Fruit fly (Drosophila melanogaster) whole organism, embryonic: Measurements from ENCODE around the gene Synd.

Source experiments
- Abd-B ChIP-seq: fragments of 200-800 bp; sonication (Bioruptor generic); optimal IDR thresholded peaks from 2 replicates; lab custom pipeline; 2018; ENCODE audit warnings: missing biosample characterization, mild to moderate bottlenecking, missing genetic modification characterization, moderate library complexity
- Atf6 ChIP-seq: fragments of 200-800 bp; sonication (Bioruptor generic); IDR thresholded peaks from 2 replicates; pipeline ENCODE4 v1.3.6; 2022; ENCODE audit warnings: missing biosample characterization, missing genetic modification characterization
- Awh ChIP-seq: fragments of 200-800 bp; sonication (Bioruptor generic); IDR thresholded peaks from 2 replicates; pipeline ENCODE4, ENCODE4 v1.3.6; 2022; ENCODE audit warnings: missing biosample characterization, missing genetic modification characterization
- B-H1 ChIP-seq: fragments of 200-800 bp; sonication (Bioruptor generic); IDR thresholded peaks from 3 replicates; pipeline ENCODE4 v1.3.6; 2022; ENCODE audit warnings: missing biosample characterization, missing genetic modification characterization
- BtbVII ChIP-seq: fragments of 200-800 bp; sonication (Bioruptor generic); optimal IDR thresholded peaks from 3 replicates; lab custom pipeline; 2017; ENCODE audit warnings: missing biosample characterization, mild to moderate bottlenecking, missing genetic modification characterization
- CG10147 ChIP-seq: fragments of 200-800 bp; sonication (Bioruptor generic); optimal IDR thresholded peaks from 2 replicates; lab custom pipeline; 2019; ENCODE audit warnings: missing biosample characterization, mild to moderate bottlenecking, missing genetic modification characterization, moderate library complexity
- CG10321 ChIP-seq: fragments of 200-800 bp; sonication (Bioruptor generic); IDR thresholded peaks from 2 replicates; pipeline ENCODE4 v1.3.6; 2022; ENCODE audit warnings: missing biosample characterization, missing genetic modification characterization
- CG10462 ChIP-seq: fragments of 200-800 bp; sonication (Bioruptor generic); optimal IDR thresholded peaks from 2 replicates; lab custom pipeline; 2016; ENCODE audit warnings: missing biosample characterization, missing genetic modification characterization
- CG10565 ChIP-seq: fragments of 200-800 bp; sonication (Bioruptor generic); optimal IDR thresholded peaks from 3 replicates; lab custom pipeline; 2016; ENCODE audit warnings: missing biosample characterization, mild to moderate bottlenecking, missing genetic modification characterization
- CG11085 ChIP-seq: fragments of 200-800 bp; sonication (Bioruptor generic); IDR thresholded peaks from 2 replicates; pipeline ENCODE4 v1.3.6; 2022; ENCODE audit warnings: missing biosample characterization, missing genetic modification characterization
- CG12071 ChIP-seq: fragments of 200-800 bp; sonication (Bioruptor generic); optimal IDR thresholded peaks from 3 replicates; lab custom pipeline; 2018; ENCODE audit warnings: missing biosample characterization, mild to moderate bottlenecking, missing genetic modification characterization
- CG12155 ChIP-seq: fragments of 200-800 bp; sonication (Bioruptor generic); optimal IDR thresholded peaks from 3 replicates; lab custom pipeline; 2016; ENCODE audit warnings: missing biosample characterization, missing genetic modification characterization
- CG15073 ChIP-seq: fragments of 200-800 bp; sonication (Bioruptor generic); optimal IDR thresholded peaks from 2 replicates; lab custom pipeline; 2016; ENCODE audit warnings: missing biosample characterization, missing genetic modification characterization
- CG1602 ChIP-seq: fragments of 200-800 bp; sonication (Bioruptor generic); optimal IDR thresholded peaks from 3 replicates; lab custom pipeline; 2016; ENCODE audit warnings: missing biosample characterization, missing genetic modification characterization
- CG16863 ChIP-seq: fragments of 200-800 bp; sonication (Bioruptor generic); optimal IDR thresholded peaks from 3 replicates; lab custom pipeline; 2016; ENCODE audit warnings: missing biosample characterization, missing genetic modification characterization
- CG18476 ChIP-seq: fragments of 200-800 bp; sonication (Bioruptor generic); optimal IDR thresholded peaks from 2 replicates; lab custom pipeline; 2016; ENCODE audit warnings: missing biosample characterization, mild to moderate bottlenecking, missing genetic modification characterization
- CG18599 ChIP-seq: fragments of 200-800 bp; sonication (Bioruptor generic); optimal IDR thresholded peaks from 3 replicates; lab custom pipeline; 2017; ENCODE audit warnings: missing biosample characterization, missing genetic modification characterization, mild to moderate bottlenecking, moderate library complexity, missing genetic modification reagents
- CG2129 ChIP-seq: fragments of 200-800 bp; sonication (Bioruptor generic); IDR thresholded peaks from 2 replicates; pipeline ENCODE4 v1.3.6; 2022; ENCODE audit warnings: missing biosample characterization, missing genetic modification characterization; ENCODE audit not compliant: partially characterized antibody
- CG3163 ChIP-seq: fragments of 200-800 bp; sonication (Bioruptor generic); optimal IDR thresholded peaks from 3 replicates; lab custom pipeline; 2016; ENCODE audit warnings: missing biosample characterization, missing genetic modification characterization
- CG32772 ChIP-seq: fragments of 200-800 bp; sonication (Bioruptor generic); IDR thresholded peaks from 2 replicates; pipeline ENCODE4 v1.3.6; 2022; ENCODE audit warnings: missing biosample characterization, missing genetic modification characterization
- CG33213 ChIP-seq: fragments of 200-800 bp; sonication (Bioruptor generic); optimal IDR thresholded peaks from 3 replicates; lab custom pipeline; 2016; ENCODE audit warnings: missing biosample characterization, missing genetic modification characterization
- CG3726 ChIP-seq: fragments of 200-800 bp; sonication (Bioruptor generic); IDR thresholded peaks from 3 replicates; pipeline ENCODE4, ENCODE4 v1.3.6; 2022; ENCODE audit warnings: missing biosample characterization, missing genetic modification characterization
- CG3838 ChIP-seq: fragments of 200-800 bp; sonication (Bioruptor generic); optimal IDR thresholded peaks from 3 replicates; lab custom pipeline; 2016; ENCODE audit warnings: missing biosample characterization, missing genetic modification characterization
- CG6791 ChIP-seq: fragments of 200-800 bp; sonication (Bioruptor generic); IDR thresholded peaks from 3 replicates; pipeline ENCODE4 v1.3.6; 2022; ENCODE audit warnings: missing biosample characterization, missing genetic modification characterization; ENCODE audit not compliant: partially characterized antibody
- CG7745 ChIP-seq: fragments of 200-800 bp; sonication (Bioruptor generic); optimal IDR thresholded peaks from 2 replicates; lab custom pipeline; 2018; ENCODE audit warnings: missing biosample characterization, mild to moderate bottlenecking, missing genetic modification characterization, moderate library complexity
- Dbx ChIP-seq: fragments of 200-800 bp; sonication (Bioruptor generic); IDR thresholded peaks from 3 replicates; pipeline ENCODE4 v1.3.6; 2022; ENCODE audit warnings: missing biosample characterization, missing genetic modification characterization
- Dll ChIP-seq: fragments of 200-800 bp; sonication (Bioruptor generic); IDR thresholded peaks from 4 replicates; pipeline ENCODE4 v1.3.6; 2022; ENCODE audit warnings: missing biosample characterization, missing genetic modification characterization; ENCODE audit not compliant: partially characterized antibody
- Ets65A ChIP-seq: fragments of 200-800 bp; sonication (Bioruptor generic); peaks from one replicate; lab custom pipeline; 2016; ENCODE audit warnings: missing biosample characterization, missing genetic modification characterization
- Mad ChIP-seq: fragments of 200-800 bp; sonication (Bioruptor generic); optimal IDR thresholded peaks from 2 replicates; lab custom pipeline; 2016; ENCODE audit warnings: missing biosample characterization, missing genetic modification characterization
- Myb ChIP-seq: fragments of 200-800 bp; sonication (Bioruptor generic); optimal IDR thresholded peaks from 2 replicates; lab custom pipeline; 2016; ENCODE audit warnings: missing biosample characterization, missing genetic modification characterization
- NFAT ChIP-seq: fragments of 200-800 bp; sonication (Bioruptor generic); IDR thresholded peaks from 2 replicates; pipeline ENCODE4 v1.3.6; 2022; ENCODE audit warnings: missing biosample characterization, missing genetic modification characterization
- NK7.1 ChIP-seq: fragments of 200-800 bp; sonication (Bioruptor generic); optimal IDR thresholded peaks from 3 replicates; lab custom pipeline; 2016; ENCODE audit warnings: missing biosample characterization, missing genetic modification characterization
- Nf-YC ChIP-seq: fragments of 200-800 bp; optimal IDR thresholded peaks from 3 replicates; lab custom pipeline; 2019; ENCODE audit warnings: missing biosample characterization, mild to moderate bottlenecking, missing genetic modification characterization, moderate library complexity
- Oaz ChIP-seq: fragments of 200-800 bp; sonication (Bioruptor generic); IDR thresholded peaks from 2 replicates; pipeline ENCODE4 v1.3.6; 2022; ENCODE audit warnings: missing biosample characterization, missing genetic modification characterization
- Sox100B ChIP-seq: fragments of 200-800 bp; sonication (Bioruptor generic); optimal IDR thresholded peaks from 3 replicates; lab custom pipeline; 2018; ENCODE audit warnings: missing biosample characterization, mild to moderate bottlenecking, missing genetic modification characterization
- abd-A ChIP-seq: fragments of 200-800 bp; sonication (Bioruptor generic); optimal IDR thresholded peaks from 3 replicates; lab custom pipeline; 2019; ENCODE audit warnings: missing biosample characterization, mild to moderate bottlenecking, missing genetic modification characterization, moderate library complexity
- ac ChIP-seq: fragments of 200-800 bp; sonication (Bioruptor generic); optimal IDR thresholded peaks from 3 replicates; lab custom pipeline; 2017; ENCODE audit warnings: missing biosample characterization, mild to moderate bottlenecking, missing genetic modification characterization
- az2 ChIP-seq: fragments of 200-800 bp; sonication (Bioruptor generic); optimal IDR thresholded peaks from 3 replicates; lab custom pipeline; 2016; ENCODE audit warnings: missing biosample characterization, missing genetic modification characterization
- fru ChIP-seq: fragments of >200 bp; optimal IDR thresholded peaks from 2 replicates; lab custom pipeline; 2017
- hbn ChIP-seq: fragments of 200-800 bp; sonication (Bioruptor generic); IDR thresholded peaks from 2 replicates; pipeline ENCODE4 v1.3.6; 2022; ENCODE audit warnings: missing biosample characterization, missing genetic modification characterization; ENCODE audit not compliant: partially characterized antibody
- hth ChIP-seq: fragments of >200 bp; optimal IDR thresholded peaks from 2 replicates; lab custom pipeline; 2017; ENCODE audit warnings: inconsistent platforms
- kah ChIP-seq: fragments of 200-800 bp; sonication (Bioruptor generic); optimal IDR thresholded peaks from 2 replicates; lab custom pipeline; 2018; ENCODE audit warnings: missing biosample characterization, mild to moderate bottlenecking, missing genetic modification characterization
- nerfin-1 ChIP-seq: fragments of 200-800 bp; sonication (Bioruptor generic); optimal IDR thresholded peaks from 3 replicates; lab custom pipeline; 2019; ENCODE audit warnings: missing biosample characterization, mild to moderate bottlenecking, missing genetic modification characterization, moderate library complexity
- otp ChIP-seq: fragments of 200-800 bp; sonication (Bioruptor generic); IDR thresholded peaks from 3 replicates; pipeline ENCODE4, ENCODE4 v1.3.6; 2022; ENCODE audit warnings: missing biosample characterization, missing genetic modification characterization
- p53 ChIP-seq: fragments of 200-800 bp; sonication (Bioruptor generic); optimal IDR thresholded peaks from 2 replicates; lab custom pipeline; 2016; ENCODE audit warnings: missing biosample characterization, missing genetic modification characterization
- pfk ChIP-seq: fragments of 200-800 bp; sonication (Bioruptor generic); optimal IDR thresholded peaks from 2 replicates; lab custom pipeline; 2018; ENCODE audit warnings: missing biosample characterization, mild to moderate bottlenecking, missing genetic modification characterization, moderate library complexity
- salm ChIP-seq: fragments of 200-800 bp; sonication (Bioruptor generic); optimal IDR thresholded peaks from 2 replicates; lab custom pipeline; 2018; ENCODE audit warnings: missing biosample characterization, mild to moderate bottlenecking, missing genetic modification characterization
- scrt ChIP-seq: fragments of 200-800 bp; sonication (Bioruptor generic); optimal IDR thresholded peaks from 2 replicates; lab custom pipeline; 2018; ENCODE audit warnings: missing biosample characterization, mild to moderate bottlenecking, missing genetic modification characterization, moderate library complexity
- seq ChIP-seq: fragments of 200-800 bp; sonication (Bioruptor generic); IDR thresholded peaks from 2 replicates; pipeline ENCODE4 v1.3.6; 2022; ENCODE audit warnings: missing biosample characterization, missing genetic modification characterization
- sim ChIP-seq: fragments of 200-800 bp; sonication (Bioruptor generic); IDR thresholded peaks from 2 replicates; pipeline ENCODE4 v1.3.6; 2022; ENCODE audit warnings: missing biosample characterization, missing genetic modification characterization
- slou ChIP-seq: fragments of 200-800 bp; sonication (Bioruptor generic); optimal IDR thresholded peaks from 3 replicates; lab custom pipeline; 2016; ENCODE audit warnings: missing biosample characterization, missing genetic modification characterization

Synd gene

dm6 chr3R:20821815-20822375 lies 10.7 kb upstream of the Synd start, which contains the start of the genes CG17271 and RpS20 (continued):
- peak; percentile 88 for TF ChIP-seq Atf6 (GFP tag; lab: Robert Waterston, UW)
- TF ChIP-seq CG16863 (GFP tag; lab: Kevin White, UChicago), result peak; percentile 93
- peak; percentile 75 for TF ChIP-seq CG10147 (GFP tag; lab: Kevin White, UChicago)
- peak; percentile 56 for TF ChIP-seq CG3838 (GFP tag; lab: Kevin White, UChicago)
- no peak for TF ChIP-seq hth (lab: Kevin White, UChicago)
- no peak for TF ChIP-seq CG2129
- peak; percentile 57 for TF ChIP-seq CG10565
- 0 out of 2 replicates have a peak, but pooled peaks have one; percentile 32 for TF ChIP-seq hbn (GFP tag; lab: Robert Waterston, UW)
- TF ChIP-seq Awh, result peak; percentile 87
- TF ChIP-seq CG7745 (tag; lab: Kevin White, UChicago), result no peak
- peak; percentile 80 for TF ChIP-seq slou (GFP tag; lab: Kevin White, UChicago)
- TF ChIP-seq CG3726 (GFP tag; lab: Robert Waterston, UW), result peak; percentile 87
- no peak for TF ChIP-seq Dll
- TF ChIP-seq Ets65A (GFP tag; lab: Kevin White, UChicago), result peak; percentile 99
- TF ChIP-seq otp (GFP tag; lab: Robert Waterston, UW), result peak; percentile 92
- peak; percentile 82 for TF ChIP-seq Oaz (GFP tag; lab: Robert Waterston, UW)
- peak; percentile 42; the same call in 1 of the 2 replicates for TF ChIP-seq CG10321 (GFP tag; lab: Robert Waterston, UW)
- TF ChIP-seq scrt (GFP tag; lab: Kevin White, UChicago), result peak; percentile 69
- TF ChIP-seq salm (tag; lab: Kevin White, UChicago), result peak; percentile 62
- TF ChIP-seq ac (GFP tag; lab: Kevin White, UChicago), result peak; percentile 58
- peak; percentile 92 for TF ChIP-seq p53 (GFP tag; lab: Kevin White, UChicago)
- TF ChIP-seq Nf-YC (tag; lab: Kevin White, UChicago), result peak; percentile 81
- peak; percentile 83 for TF ChIP-seq Myb (GFP tag; lab: Kevin White, UChicago)
- peak; percentile 53 for TF ChIP-seq CG15073
- TF ChIP-seq BtbVII (GFP tag; lab: Kevin White, UChicago), result peak; percentile 76
- TF ChIP-seq CG18476 (GFP tag; lab: Kevin White, UChicago), result peak; percentile 86
- TF ChIP-seq CG32772 (GFP tag; lab: Robert Waterston, UW), result peak; percentile 87
- TF ChIP-seq CG18599, result peak; percentile 92
- TF ChIP-seq B-H1, result peak; percentile 81
- TF ChIP-seq Dbx (GFP tag; lab: Robert Waterston, UW), result peak; percentile 91
- TF ChIP-seq CG6791 (GFP tag; lab: Robert Waterston, UW), result no peak
- peak; percentile 63 for TF ChIP-seq sim (GFP tag; lab: Robert Waterston, UW)
- no peak for TF ChIP-seq kah (GFP tag; lab: Kevin White, UChicago)
- peak; percentile 82 for TF ChIP-seq Sox100B (GFP tag; lab: Kevin White, UChicago)
- TF ChIP-seq CG1602 (GFP tag; lab: Kevin White, UChicago), result peak; percentile 88
- peak; percentile 83 for TF ChIP-seq nerfin-1
- TF ChIP-seq CG33213, result peak; percentile 96
- TF ChIP-seq Mad (GFP tag; lab: Kevin White, UChicago), result peak; percentile 94
- no peak for TF ChIP-seq fru (lab: Kevin White, UChicago)
- TF ChIP-seq CG10462, result peak; percentile 86
- TF ChIP-seq NFAT (GFP tag; lab: Robert Waterston, UW), result peak; percentile 78
- peak; percentile 86 for TF ChIP-seq CG3163 (GFP tag; lab: Kevin White, UChicago)
- TF ChIP-seq CG12071, result peak; percentile 79
- peak; percentile 88 for TF ChIP-seq NK7.1 (GFP tag; lab: Kevin White, UChicago)
- TF ChIP-seq seq (GFP tag; lab: Robert Waterston, UW), result peak; percentile 87
- peak; percentile 89 for TF ChIP-seq Abd-B
- peak; percentile 65 for TF ChIP-seq abd-A (tag; lab: Kevin White, UChicago)
- peak; percentile 88 for TF ChIP-seq CG11085
- TF ChIP-seq CG12155 (GFP tag; lab: Kevin White, UChicago), result peak; percentile 88
- peak; percentile 48 for TF ChIP-seq pfk
- TF ChIP-seq az2, result peak; percentile 90
